Worm (Caenorhabditis elegans) whole organism, L2 larva: ENCODE measurements around the gene F54D8.10.

Experiments
- C34F6.9 ChIP-seq: fragments of 150-350 bp; optimal IDR thresholded peaks from 2 replicates; lab custom pipeline; 2014; ENCODE audit warnings: missing biosample characterization, missing genetic modification characterization
- R02D3.7 ChIP-seq: fragments of 150-350 bp; optimal IDR thresholded peaks from 2 replicates; lab custom pipeline; 2014; ENCODE audit warnings: missing biosample characterization, missing genetic modification characterization
- Y55F3AM.14 ChIP-seq: fragments of 200-800 bp; sonication (Bioruptor generic); optimal IDR thresholded peaks from 2 replicates; lab custom pipeline; 2018; ENCODE audit warnings: mild to moderate bottlenecking, missing genetic modification characterization, missing compliant biosample characterization
- alr-1 ChIP-seq: fragments of 150-350 bp; optimal IDR thresholded peaks from 2 replicates; lab custom pipeline; 2014; ENCODE audit warnings: missing biosample characterization, missing genetic modification characterization
- aly-2 ChIP-seq: fragments of 150-350 bp; optimal IDR thresholded peaks from 2 replicates; lab custom pipeline; 2014; ENCODE audit warnings: missing biosample characterization, missing genetic modification characterization
- ceh-16 ChIP-seq: fragments of 150-350 bp; optimal IDR thresholded peaks from 2 replicates; lab custom pipeline; 2014; ENCODE audit warnings: missing biosample characterization, missing genetic modification characterization
- ceh-82 ChIP-seq: fragments of 150-350 bp; optimal IDR thresholded peaks from 2 replicates; lab custom pipeline; 2014; ENCODE audit warnings: missing biosample characterization, missing genetic modification characterization
- crh-2 ChIP-seq: sonication (generic microtip); optimal IDR thresholded peaks from 2 replicates; lab custom pipeline; 2017; ENCODE audit warnings: missing biosample characterization, missing genetic modification characterization
- dmd-4 ChIP-seq: sonication (generic microtip); optimal IDR thresholded peaks from 2 replicates; lab custom pipeline; 2017; ENCODE audit warnings: missing biosample characterization, missing genetic modification characterization
- egl-27 ChIP-seq: sonication (generic microtip); optimal IDR thresholded peaks from 3 replicates; lab custom pipeline; 2017; ENCODE audit warnings: missing biosample characterization, missing genetic modification reagents, missing genetic modification characterization
- elt-1 ChIP-seq: fragments of 150-350 bp; optimal IDR thresholded peaks from 2 replicates; lab custom pipeline; 2014; ENCODE audit warnings: missing biosample characterization, missing genetic modification characterization
- fos-1 ChIP-seq: fragments of 150-350 bp; optimal IDR thresholded peaks from 2 replicates; lab custom pipeline; 2014; ENCODE audit warnings: missing biosample characterization, missing genetic modification characterization
- gmeb-1 ChIP-seq: fragments of 150-350 bp; optimal IDR thresholded peaks from 2 replicates; lab custom pipeline; 2014; ENCODE audit warnings: missing biosample characterization, missing genetic modification characterization
- lin-13 ChIP-seq: fragments of 150-350 bp; optimal IDR thresholded peaks from 2 replicates; lab custom pipeline; 2014; ENCODE audit warnings: missing biosample characterization, missing genetic modification reagents, missing genetic modification characterization
- lin-39 ChIP-seq: fragments of 150-350 bp; optimal IDR thresholded peaks from 2 replicates; lab custom pipeline; 2014; ENCODE audit warnings: missing biosample characterization, missing genetic modification reagents, missing genetic modification characterization
- lsy-2 ChIP-seq, 2 experiments: fragments of 150-350 bp in 1 of 2; sonication (generic microtip) in 1 of 2; optimal IDR thresholded peaks; 2 replicates each; lab custom pipeline; 2014 to 2017; ENCODE audit warnings: missing biosample characterization in 2 of 2, missing genetic modification characterization in 2 of 2
- mab-5 ChIP-seq: fragments of 150-350 bp; optimal IDR thresholded peaks from 2 replicates; lab custom pipeline; 2014; ENCODE audit warnings: missing biosample characterization, missing genetic modification characterization
- nhr-10 ChIP-seq: sonication (generic microtip); optimal IDR thresholded peaks from 2 replicates; lab custom pipeline; 2017; ENCODE audit warnings: missing biosample characterization, missing genetic modification characterization
- nhr-12 ChIP-seq: fragments of 150-350 bp; optimal IDR thresholded peaks from 2 replicates; lab custom pipeline; 2014; ENCODE audit warnings: missing biosample characterization, missing genetic modification characterization
- nhr-129 ChIP-seq: fragments of 150-350 bp; optimal IDR thresholded peaks from 2 replicates; lab custom pipeline; 2014; ENCODE audit warnings: missing biosample characterization, missing genetic modification characterization
- nhr-21 ChIP-seq: fragments of 150-350 bp; optimal IDR thresholded peaks from 2 replicates; lab custom pipeline; 2014; ENCODE audit warnings: missing biosample characterization, missing genetic modification characterization
- nhr-23 ChIP-seq: fragments of 150-350 bp; optimal IDR thresholded peaks from 2 replicates; lab custom pipeline; 2014; ENCODE audit warnings: missing biosample characterization, missing genetic modification reagents, missing genetic modification characterization
- nhr-237 ChIP-seq: fragments of 150-350 bp; optimal IDR thresholded peaks from 2 replicates; lab custom pipeline; 2014; ENCODE audit warnings: missing biosample characterization, missing genetic modification characterization
- nhr-25 ChIP-seq: fragments of 150-350 bp; sonication (generic microtip); optimal IDR thresholded peaks from 3 replicates; lab custom pipeline; 2014; ENCODE audit warnings: missing biosample characterization, missing genetic modification characterization
- nhr-6 ChIP-seq: fragments of 150-350 bp; optimal IDR thresholded peaks from 2 replicates; lab custom pipeline; 2014; ENCODE audit warnings: missing biosample characterization, missing genetic modification characterization
- nhr-77 ChIP-seq: fragments of 150-350 bp; optimal IDR thresholded peaks from 2 replicates; lab custom pipeline; 2014; ENCODE audit warnings: missing biosample characterization, missing genetic modification characterization
- peb-1 ChIP-seq: fragments of 150-350 bp; optimal IDR thresholded peaks from 2 replicates; lab custom pipeline; 2014; ENCODE audit warnings: missing biosample characterization, missing genetic modification characterization
- sem-4 ChIP-seq: fragments of 150-350 bp; optimal IDR thresholded peaks from 2 replicates; lab custom pipeline; 2014; ENCODE audit warnings: missing biosample characterization, missing genetic modification reagents, missing genetic modification characterization
- sma-3 ChIP-seq: sonication (generic microtip); optimal IDR thresholded peaks from 2 replicates; lab custom pipeline; 2016; ENCODE audit warnings: missing genetic modification reagents, missing genetic modification characterization, missing compliant biosample characterization
- sma-9 ChIP-seq, 2 experiments: fragments of 150-350 bp in 1 of 2; sonication (generic microtip) in 1 of 2; optimal IDR thresholded peaks; 2 replicates each; lab custom pipeline; 2014 to 2016; ENCODE audit warnings: missing genetic modification characterization in 2 of 2, mild to moderate bottlenecking in 1 of 2, missing biosample characterization in 1 of 2, missing compliant biosample characterization in 1 of 2, missing genetic modification reagents in 1 of 2, moderate library complexity in 1 of 2
- unc-39 ChIP-seq: fragments of 150-350 bp; optimal IDR thresholded peaks from 2 replicates; lab custom pipeline; 2014; ENCODE audit warnings: missing biosample characterization, missing genetic modification characterization
- unc-55 ChIP-seq: fragments of 150-350 bp; sonication (generic microtip); optimal IDR thresholded peaks from 3 replicates; lab custom pipeline; 2014; ENCODE audit warnings: missing biosample characterization, missing genetic modification reagents, missing genetic modification characterization
- zag-1 ChIP-seq: fragments of 150-350 bp; optimal IDR thresholded peaks from 2 replicates; lab custom pipeline; 2014; ENCODE audit warnings: missing biosample characterization, missing genetic modification characterization
- ztf-1 ChIP-seq: fragments of 200-800 bp; sonication (Bioruptor generic); conservative IDR thresholded peaks from 2 replicates; pipeline ENCODE4 v1.3.6; 2022; ENCODE audit warnings: missing genetic modification characterization, missing compliant biosample characterization
- ztf-4 ChIP-seq: fragments of 150-350 bp; optimal IDR thresholded peaks from 2 replicates; lab custom pipeline; 2014; ENCODE audit warnings: missing biosample characterization, missing genetic modification characterization

The F54D8.10 gene

ce11 chrIII:5080700-5081572 lies 13.7 kb upstream of the F54D8.10 start (continued):
- TF ChIP-seq nhr-25 (peak; percentile 60), lin-13 (peak; percentile 78), alr-1 (tag; lab: Kevin White, UChicago) (no peak), ztf-1 (GFP tag; lab: Robert Waterston, UW) (no peak), ztf-4 (tag; lab: Kevin White, UChicago) (peak; percentile 62), nhr-23 (tag; lab: Kevin White, UChicago) (no peak), ceh-82 (tag; lab: Kevin White, UChicago) (no peak), unc-39 (tag; lab: Kevin White, UChicago) (no peak), Y55F3AM.14 (GFP tag; lab: Kevin White, UChicago) (peak; percentile 84), lin-39 (no peak), R02D3.7 (peak; percentile 24), C34F6.9 (tag; lab: Kevin White, UChicago) (peak; percentile 76), zag-1 (peak; percentile 17)

DNA sequence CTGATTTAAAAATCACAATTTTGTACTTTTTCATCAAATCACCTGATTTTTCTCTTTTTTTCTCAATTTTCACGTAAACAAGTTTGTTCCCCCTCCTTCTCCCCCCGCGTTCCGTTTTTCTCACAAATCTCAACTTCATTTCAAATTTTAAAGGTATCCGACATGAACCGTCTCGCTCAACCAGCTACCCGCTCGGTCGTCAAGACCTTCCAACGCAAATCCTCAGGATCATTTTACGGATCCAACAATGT lies 13.1 kb upstream of the F54D8.10 start, which contains the start of gene cox-6A:
Gene cox-6A (plus strand): TSS at position 152 of the 251 bp plus-strand sequence.
- TF ChIP-seq nhr-6 (tag; lab: Kevin White, UChicago) (no peak), gmeb-1 (tag; lab: Kevin White, UChicago) (no peak), lin-39 (no peak), R02D3.7 (no peak), ceh-82 (tag; lab: Kevin White, UChicago) (no peak), nhr-12 (no peak), elt-1 (tag; lab: Kevin White, UChicago) (no peak)

DNA sequence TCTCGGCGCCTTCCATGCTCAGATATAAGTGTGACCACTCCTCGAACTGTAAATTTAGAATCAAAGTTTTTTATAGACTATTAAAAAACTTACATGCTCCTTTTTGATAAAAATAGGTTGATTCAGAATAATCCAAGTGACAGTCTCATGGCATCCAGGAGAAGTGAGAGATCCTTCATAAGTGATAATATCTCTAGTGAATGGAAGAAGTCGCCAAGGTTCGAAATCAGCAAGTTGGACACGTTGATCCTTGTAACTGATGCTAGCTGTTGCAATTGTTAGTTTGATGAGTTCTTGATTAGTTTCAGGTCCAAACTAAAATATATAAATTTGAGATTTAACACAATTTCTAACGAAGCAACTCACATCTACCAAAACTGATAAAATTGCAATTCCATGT lies 11.3 kb upstream of the F54D8.10 start:
- TF ChIP-seq nhr-129 (tag; lab: Kevin White, UChicago): no peak
- no peak for TF ChIP-seq peb-1
- TF ChIP-seq mab-5 (tag; lab: Kevin White, UChicago): no peak
- no peak for TF ChIP-seq sem-4 (tag; lab: Kevin White, UChicago)
- no peak for TF ChIP-seq nhr-237 (tag; lab: Kevin White, UChicago)
- TF ChIP-seq sma-3 (GFP tag; lab: Kevin White, UChicago): peak; percentile 24
- peak; percentile 31 for TF ChIP-seq ztf-4 (tag; lab: Kevin White, UChicago)
- no peak for TF ChIP-seq lin-13
- no peak for TF ChIP-seq crh-2 (tag; lab: Kevin White, UChicago)
- no peak for TF ChIP-seq elt-1 (tag; lab: Kevin White, UChicago)
- TF ChIP-seq nhr-77 (tag; lab: Kevin White, UChicago): no peak
- TF ChIP-seq lsy-2 (tag; optimal IDR thresholded peaks at IDR 0.05; lab: Kevin White, UChicago): no peak
- no peak for TF ChIP-seq unc-39 (tag; lab: Kevin White, UChicago)
- TF ChIP-seq nhr-21 (tag; lab: Kevin White, UChicago): peak; percentile 22
- no peak for TF ChIP-seq R02D3.7
- TF ChIP-seq aly-2 (tag; lab: Kevin White, UChicago): no peak
- TF ChIP-seq zag-1: no peak
- no peak for TF ChIP-seq C34F6.9 (tag; lab: Kevin White, UChicago)
- no peak for TF ChIP-seq nhr-10 (tag; lab: Kevin White, UChicago)
- TF ChIP-seq sma-9 (GFP tag; optimal IDR thresholded peaks at IDR 0.05; lab: Kevin White, UChicago): no peak
- TF ChIP-seq sma-9 (tag; optimal IDR thresholded peaks at IDR 0.05; lab: Kevin White, UChicago): no peak
- TF ChIP-seq ceh-16 (tag; lab: Kevin White, UChicago): no peak
- no peak for TF ChIP-seq alr-1 (tag; lab: Kevin White, UChicago)
- no peak for TF ChIP-seq nhr-6 (tag; lab: Kevin White, UChicago)
- no peak for TF ChIP-seq egl-27
- no peak for TF ChIP-seq fos-1

DNA sequence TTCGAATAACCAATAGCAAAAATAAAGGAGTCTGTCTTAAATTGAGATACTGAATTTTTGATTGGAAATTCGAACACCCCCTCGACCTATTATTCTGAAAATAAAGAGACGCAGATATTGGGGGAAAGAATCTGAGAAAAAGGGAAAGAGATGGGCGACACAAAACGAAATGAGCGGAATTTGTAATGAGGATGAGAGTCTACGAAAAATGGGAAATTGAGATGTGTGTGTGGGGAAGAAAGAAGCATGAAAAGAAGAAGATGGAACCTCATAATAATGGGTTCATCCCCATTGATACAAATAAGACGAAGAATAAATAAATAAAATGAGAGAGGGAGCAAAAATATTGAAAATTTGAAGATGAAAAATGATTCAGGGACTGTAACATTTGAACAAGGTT lies 9.1 kb upstream of the F54D8.10 start, which contains the start of gene cah-1:
Gene cah-1 (minus strand): TSS at position 101 of the 400 bp plus-strand sequence.
- no peak for TF ChIP-seq zag-1
- peak; percentile 23 for TF ChIP-seq unc-55 (GFP tag; lab: Kevin White, UChicago)
- TF ChIP-seq lin-39: no peak
- TF ChIP-seq dmd-4 (tag; lab: Kevin White, UChicago): no peak
- TF ChIP-seq egl-27: no peak
